Worm (Caenorhabditis elegans) whole organism, L3 larva: Measurements from ENCODE around the gene arrd-11.

Experiments
- ceh-16 ChIP-seq: sonication (generic microtip); optimal IDR thresholded peaks from 2 replicates; lab custom pipeline; 2017; ENCODE audit warnings: missing biosample characterization, missing genetic modification characterization
- ceh-82 ChIP-seq: fragments of 150-350 bp; optimal IDR thresholded peaks from 2 replicates; lab custom pipeline; 2014; ENCODE audit warnings: missing biosample characterization, missing genetic modification characterization
- ceh-9 ChIP-seq: sonication (generic microtip); optimal IDR thresholded peaks from 2 replicates; lab custom pipeline; 2018; ENCODE audit warnings: missing biosample characterization, missing genetic modification characterization
- pqm-1 ChIP-seq: fragments of 150-350 bp; optimal IDR thresholded peaks from 2 replicates; lab custom pipeline; 2017; ENCODE audit warnings: missing biosample characterization, missing genetic modification characterization, inconsistent platforms
- tbx-2 ChIP-seq: sonication (generic microtip); optimal IDR thresholded peaks from 2 replicates; lab custom pipeline; 2016; ENCODE audit warnings: mild to moderate bottlenecking, missing genetic modification characterization, missing compliant biosample characterization
- ztf-11 ChIP-seq: fragments of 150-350 bp; optimal IDR thresholded peaks from 2 replicates; lab custom pipeline; 2014; ENCODE audit warnings: missing biosample characterization, missing genetic modification characterization
- ztf-4 ChIP-seq: fragments of 150-350 bp; optimal IDR thresholded peaks from 2 replicates; lab custom pipeline; 2014; ENCODE audit warnings: missing biosample characterization, missing genetic modification characterization

DNA sequence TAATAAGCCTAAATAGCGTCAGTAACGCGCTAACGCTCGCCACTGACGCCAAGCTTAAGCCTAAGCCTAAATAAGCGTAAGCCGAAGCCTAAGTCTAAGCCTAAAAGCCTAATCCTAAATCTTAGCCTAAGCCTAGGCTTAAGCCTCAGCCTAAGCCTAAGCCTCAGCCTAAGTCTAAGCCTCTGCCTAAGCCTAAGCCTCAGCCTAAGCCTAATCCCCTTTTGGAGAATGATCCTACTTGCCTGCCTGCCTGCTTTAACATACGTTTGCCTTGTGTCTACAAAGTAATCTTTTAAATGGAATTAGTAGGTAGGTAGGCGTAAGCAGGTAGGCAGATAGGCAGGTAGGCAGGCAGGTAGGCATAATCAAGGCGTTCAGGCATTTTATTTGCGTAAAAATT is 47.9 kb upstream of the arrd-11 start:
- no peak for TF ChIP-seq ceh-82
- no peak for TF ChIP-seq ztf-4 (tag; lab: Kevin White, UChicago)
- TF ChIP-seq tbx-2, result no peak
- TF ChIP-seq pqm-1 (tag; lab: Kevin White, UChicago), result no peak
- no peak for TF ChIP-seq ceh-16 (tag; lab: Kevin White, UChicago)
- TF ChIP-seq ztf-11 (tag; lab: Kevin White, UChicago), result no peak
- TF ChIP-seq ceh-9, result no peak
